Worm (Caenorhabditis elegans) whole organism, L3 larva: ENCODE results near the gene C17C3.1.

ENCODE experiments used
- ZK546.5 ChIP-seq: sonication (generic microtip); optimal IDR thresholded peaks from 2 replicates; lab custom pipeline; 2017; ENCODE audit warnings: missing biosample characterization, missing genetic modification characterization
- aly-2 ChIP-seq: fragments of 150-350 bp; optimal IDR thresholded peaks from 2 replicates; lab custom pipeline; 2014; ENCODE audit warnings: missing biosample characterization, missing genetic modification characterization
- ama-1 ChIP-seq: fragments of 150-350 bp; optimal IDR thresholded peaks from 2 replicates; lab custom pipeline; 2018
- ceh-16 ChIP-seq: sonication (generic microtip); optimal IDR thresholded peaks from 2 replicates; lab custom pipeline; 2017; ENCODE audit warnings: missing biosample characterization, missing genetic modification characterization
- ceh-28 ChIP-seq: fragments of 150-350 bp; optimal IDR thresholded peaks from 2 replicates; lab custom pipeline; 2014; ENCODE audit warnings: missing biosample characterization, missing genetic modification reagents, missing genetic modification characterization
- ceh-9 ChIP-seq: sonication (generic microtip); optimal IDR thresholded peaks from 2 replicates; lab custom pipeline; 2018; ENCODE audit warnings: missing biosample characterization, missing genetic modification characterization
- daf-12 ChIP-seq: fragments of 150-350 bp; optimal IDR thresholded peaks from 2 replicates; lab custom pipeline; 2014; ENCODE audit warnings: missing biosample characterization, missing genetic modification reagents, missing genetic modification characterization
- egl-5 ChIP-seq: fragments of 150-350 bp; optimal IDR thresholded peaks from 2 replicates; lab custom pipeline; 2017; ENCODE audit warnings: missing biosample characterization, missing genetic modification reagents, missing genetic modification characterization, inconsistent platforms
- elt-1 ChIP-seq: fragments of 150-350 bp; optimal IDR thresholded peaks from 2 replicates; lab custom pipeline; 2014; ENCODE audit warnings: missing biosample characterization, missing genetic modification characterization
- elt-2 ChIP-seq: sonication (generic microtip); optimal IDR thresholded peaks from 2 replicates; lab custom pipeline; 2016; ENCODE audit warnings: missing genetic modification reagents, mild to moderate bottlenecking, missing genetic modification characterization, missing compliant biosample characterization
- elt-3 ChIP-seq, 3 experiments: fragments of 150-350 bp in 1 of 3; sonication (generic microtip) in 2 of 3; optimal IDR thresholded peaks; 2 replicates in 2 of 3; 4 replicates in 1 of 3; lab custom pipeline; 2014 to 2017; ENCODE audit warnings: missing biosample characterization in 3 of 3, missing genetic modification characterization in 3 of 3
- eor-1 ChIP-seq, 2 experiments: fragments of 150-350 bp; optimal IDR thresholded peaks; 2 replicates each; lab custom pipeline; 2014 to 2018; ENCODE audit warnings: missing biosample characterization in 2 of 2, missing genetic modification characterization in 2 of 2
- fkh-10 ChIP-seq: sonication (generic microtip); optimal IDR thresholded peaks from 2 replicates; lab custom pipeline; 2017; ENCODE audit warnings: missing biosample characterization, missing genetic modification reagents, missing genetic modification characterization
- fkh-2 ChIP-seq: fragments of 150-350 bp; optimal IDR thresholded peaks from 2 replicates; lab custom pipeline; 2014; ENCODE audit warnings: missing biosample characterization, missing genetic modification reagents, missing genetic modification characterization
- fos-1 ChIP-seq: fragments of 150-350 bp; optimal IDR thresholded peaks from 2 replicates; lab custom pipeline; 2014; ENCODE audit warnings: missing biosample characterization, missing genetic modification characterization
- hmg-11 ChIP-seq: sonication (generic microtip); optimal IDR thresholded peaks from 2 replicates; lab custom pipeline; 2016; ENCODE audit warnings: missing genetic modification characterization, missing compliant biosample characterization
- jun-1 ChIP-seq: fragments of 150-350 bp; optimal IDR thresholded peaks from 2 replicates; lab custom pipeline; 2014; ENCODE audit warnings: missing biosample characterization, missing genetic modification reagents, missing genetic modification characterization
- lin-15B ChIP-seq: fragments of 150-350 bp; optimal IDR thresholded peaks from 2 replicates; lab custom pipeline; 2014; ENCODE audit warnings: missing biosample characterization, missing genetic modification characterization
- lin-39 ChIP-seq: fragments of 150-350 bp; optimal IDR thresholded peaks from 2 replicates; lab custom pipeline; 2018; ENCODE audit warnings: missing biosample characterization, missing genetic modification reagents, missing genetic modification characterization
- lsy-12 ChIP-seq: sonication (generic microtip); optimal IDR thresholded peaks from 2 replicates; lab custom pipeline; 2016; ENCODE audit warnings: mild to moderate bottlenecking, missing genetic modification characterization, missing compliant biosample characterization
- mdl-1 ChIP-seq: fragments of 150-350 bp; optimal IDR thresholded peaks from 2 replicates; lab custom pipeline; 2014; ENCODE audit warnings: missing biosample characterization, missing genetic modification characterization
- mml-1 ChIP-seq: fragments of 150-350 bp; sonication (generic microtip); optimal IDR thresholded peaks from 3 replicates; lab custom pipeline; 2014; ENCODE audit warnings: missing biosample characterization, missing genetic modification characterization
- nfya-1 ChIP-seq: sonication (generic microtip); optimal IDR thresholded peaks from 2 replicates; lab custom pipeline; 2017; ENCODE audit warnings: missing genetic modification characterization, mild to moderate bottlenecking, missing compliant biosample characterization, antibody characterized with exemption, moderate library complexity; ENCODE audit not compliant: insufficient read depth
- nhr-11 ChIP-seq: fragments of 150-350 bp; optimal IDR thresholded peaks from 2 replicates; lab custom pipeline; 2014; ENCODE audit warnings: missing biosample characterization, missing genetic modification characterization
- nhr-12 ChIP-seq: fragments of 150-350 bp; optimal IDR thresholded peaks from 2 replicates; lab custom pipeline; 2014; ENCODE audit warnings: missing biosample characterization, missing genetic modification characterization
- nhr-23 ChIP-seq: fragments of 150-350 bp; optimal IDR thresholded peaks from 2 replicates; lab custom pipeline; 2014; ENCODE audit warnings: missing biosample characterization, missing genetic modification reagents, missing genetic modification characterization
- nhr-25 ChIP-seq: sonication (generic microtip); optimal IDR thresholded peaks from 2 replicates; lab custom pipeline; 2017; ENCODE audit warnings: missing biosample characterization, missing genetic modification characterization
- nhr-28 ChIP-seq: fragments of 150-350 bp; optimal IDR thresholded peaks from 2 replicates; lab custom pipeline; 2014; ENCODE audit warnings: missing biosample characterization, missing genetic modification characterization
- nhr-43 ChIP-seq: sonication (generic microtip); optimal IDR thresholded peaks from 2 replicates; lab custom pipeline; 2016; ENCODE audit warnings: mild to moderate bottlenecking, missing genetic modification characterization, missing compliant biosample characterization; ENCODE audit not compliant: poor library complexity, severe bottlenecking
- nhr-67 ChIP-seq: fragments of 150-350 bp; optimal IDR thresholded peaks from 2 replicates; lab custom pipeline; 2014; ENCODE audit warnings: missing biosample characterization, missing genetic modification characterization
- nhr-76 ChIP-seq: fragments of 150-350 bp; sonication (generic microtip); optimal IDR thresholded peaks from 5 replicates; lab custom pipeline; 2014; ENCODE audit warnings: missing biosample characterization, missing genetic modification characterization
- nhr-77 ChIP-seq: fragments of 150-350 bp; optimal IDR thresholded peaks from 2 replicates; lab custom pipeline; 2014; ENCODE audit warnings: missing biosample characterization, missing genetic modification characterization
- pha-4 ChIP-seq: fragments of 150-350 bp; optimal IDR thresholded peaks from 2 replicates; lab custom pipeline; 2014; ENCODE audit warnings: missing biosample characterization, missing genetic modification reagents, missing genetic modification characterization
- pqm-1 ChIP-seq: fragments of 150-350 bp; optimal IDR thresholded peaks from 2 replicates; lab custom pipeline; 2017; ENCODE audit warnings: missing biosample characterization, missing genetic modification characterization, inconsistent platforms
- sea-2 ChIP-seq: fragments of 150-350 bp; sonication (generic microtip); optimal IDR thresholded peaks from 4 replicates; lab custom pipeline; 2014; ENCODE audit warnings: missing biosample characterization, missing genetic modification reagents, missing genetic modification characterization
- skn-1 ChIP-seq: fragments of 150-350 bp; optimal IDR thresholded peaks from 2 replicates; lab custom pipeline; 2014; ENCODE audit warnings: missing biosample characterization, missing genetic modification characterization
- snpc-4 ChIP-seq: fragments of 150-350 bp; optimal IDR thresholded peaks from 2 replicates; lab custom pipeline; 2014; ENCODE audit warnings: missing biosample characterization, missing genetic modification characterization
- unc-39 ChIP-seq: sonication (generic microtip); optimal IDR thresholded peaks from 4 replicates; lab custom pipeline; 2017; ENCODE audit warnings: missing biosample characterization, missing genetic modification characterization
- unc-62 ChIP-seq: fragments of 150-350 bp; sonication (generic microtip); optimal IDR thresholded peaks from 4 replicates; lab custom pipeline; 2014; ENCODE audit warnings: missing biosample characterization, missing genetic modification reagents, missing genetic modification characterization
- zag-1 ChIP-seq: fragments of 150-350 bp; optimal IDR thresholded peaks from 2 replicates; lab custom pipeline; 2014; ENCODE audit warnings: missing biosample characterization, missing genetic modification characterization
- ztf-4 ChIP-seq: fragments of 150-350 bp; optimal IDR thresholded peaks from 2 replicates; lab custom pipeline; 2014; ENCODE audit warnings: missing biosample characterization, missing genetic modification characterization

C17C3.1 gene

DNA sequence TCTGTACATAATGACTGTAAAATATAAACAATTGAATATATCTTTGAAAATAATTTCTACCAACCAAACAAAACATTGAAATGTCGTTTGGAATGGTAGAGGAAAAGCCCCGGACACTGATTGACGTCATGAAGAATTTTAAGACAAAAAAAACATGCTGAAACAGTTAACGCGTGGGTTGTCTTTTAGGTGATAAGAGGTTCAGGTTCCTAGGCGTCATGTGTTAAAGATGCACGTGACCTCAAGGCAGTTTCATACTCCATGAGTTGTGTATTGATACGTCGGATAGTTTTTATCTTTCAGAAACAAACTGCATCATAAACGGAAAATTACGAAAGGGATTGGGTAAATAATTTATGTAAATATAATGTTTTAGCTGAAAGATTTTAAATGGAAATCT, 13.2 kb upstream of the C17C3.1 start:
- TF ChIP-seq pqm-1 (tag; lab: Kevin White, UChicago): peak; percentile 76
- no peak for TF ChIP-seq mdl-1
- TF ChIP-seq elt-2: peak; percentile 95

DNA sequence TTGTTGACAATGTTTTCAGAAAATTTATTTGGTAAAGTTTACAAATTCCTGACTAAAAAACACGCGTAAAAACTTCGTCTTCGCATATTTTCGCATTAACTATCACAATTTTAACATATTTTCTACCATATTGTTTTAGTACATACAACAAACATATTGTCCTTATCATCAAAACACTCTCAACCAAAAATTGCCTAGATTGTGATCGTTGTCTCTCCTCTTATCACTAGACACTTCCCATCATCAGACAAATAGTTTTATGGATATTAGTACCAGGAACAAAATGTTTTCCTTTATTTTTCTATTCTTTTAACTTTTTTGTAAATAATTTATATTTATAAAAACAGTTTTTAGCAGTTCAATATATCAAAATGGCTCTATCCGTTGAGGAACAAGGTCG, 9.0 kb upstream of the C17C3.1 start, which contains the start of gene C17C3.3:
Gene C17C3.3, plus strand, starts transcription at position 346 of the 400 bp plus-strand sequence.
- TF ChIP-seq lin-15B (tag; lab: Kevin White, UChicago) (no peak), nhr-67 (tag; lab: Kevin White, UChicago) (no peak), fos-1 (tag; lab: Kevin White, UChicago) (no peak), lsy-12 (tag; lab: Kevin White, UChicago) (no peak), elt-2 (peak; percentile 88), nhr-43 (tag; lab: Kevin White, UChicago) (no peak), pha-4 (peak; percentile 46), fkh-2 (tag; lab: Kevin White, UChicago) (no peak), ama-1 (lab: Kevin White, UChicago) (no peak), nhr-11 (tag; lab: Kevin White, UChicago) (no peak), eor-1 (tag; optimal IDR thresholded peaks at IDR 0.05; lab: Kevin White, UChicago) (no peak), nhr-76 (tag; lab: Kevin White, UChicago) (no peak), ztf-4 (tag; lab: Kevin White, UChicago) (no peak), pqm-1 (tag; lab: Kevin White, UChicago) (peak; percentile 67), aly-2 (tag; lab: Kevin White, UChicago) (no peak), daf-12 (tag; lab: Kevin White, UChicago) (no peak)

ce11 chrII:5565082-5565623, 5.2 kb upstream of the C17C3.1 start:
- TF ChIP-seq nhr-11 (tag; lab: Kevin White, UChicago) (no peak), nhr-28 (tag; lab: Kevin White, UChicago) (no peak), nhr-77 (tag; lab: Kevin White, UChicago) (no peak), hmg-11 (tag; lab: Kevin White, UChicago) (no peak), pha-4 (no peak), snpc-4 (tag; lab: Kevin White, UChicago) (no peak), aly-2 (tag; lab: Kevin White, UChicago) (no peak), ceh-16 (no peak)

DNA sequence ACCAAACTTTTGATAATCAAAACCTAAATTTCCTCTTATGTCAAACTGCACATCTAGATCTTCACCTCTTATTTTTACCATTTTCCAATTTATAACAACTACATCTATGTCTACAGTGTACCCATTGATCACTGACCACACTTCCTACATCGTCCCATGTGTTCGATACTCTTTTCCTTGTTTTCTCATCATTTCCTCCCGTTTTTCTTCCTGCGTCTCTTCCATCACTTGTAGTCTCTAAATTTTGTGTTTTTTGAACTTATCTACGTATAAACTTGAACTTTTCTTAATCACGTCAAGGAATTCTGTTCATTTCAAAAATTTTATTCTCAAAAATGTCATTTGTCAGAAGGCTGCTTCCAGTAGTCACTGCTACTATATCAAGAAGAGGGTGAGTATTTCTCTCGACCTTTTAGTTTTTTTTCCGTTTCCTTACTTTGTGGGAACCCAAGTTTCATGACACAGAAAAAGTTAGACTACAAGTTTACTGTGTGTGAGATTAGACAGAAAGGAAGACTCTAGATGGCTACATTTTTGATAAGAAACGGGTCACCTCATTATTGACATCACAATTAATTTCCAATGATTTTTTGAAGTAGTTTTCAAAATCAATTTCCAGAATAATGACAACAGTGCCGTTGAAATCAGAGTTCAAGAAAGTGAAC, 1.8 kb downstream of the C17C3.1 start:
- TF ChIP-seq zag-1 (tag; lab: Kevin White, UChicago) (no peak), elt-2 (peak; percentile 80), ceh-28 (tag; lab: Kevin White, UChicago) (no peak), fkh-2 (tag; lab: Kevin White, UChicago) (no peak), lin-15B (tag; lab: Kevin White, UChicago) (no peak), snpc-4 (tag; lab: Kevin White, UChicago) (no peak), unc-62 (no peak), mdl-1 (no peak), jun-1 (tag; lab: Kevin White, UChicago) (no peak), skn-1 (tag; lab: Kevin White, UChicago) (peak; percentile 48), ceh-9 (tag; lab: Kevin White, UChicago) (no peak), hmg-11 (tag; lab: Kevin White, UChicago) (no peak), mml-1 (tag; lab: Kevin White, UChicago) (no peak), ama-1 (lab: Kevin White, UChicago) (no peak), nhr-28 (tag; lab: Kevin White, UChicago) (no peak), egl-5 (tag; lab: Kevin White, UChicago) (no peak), nhr-43 (tag; lab: Kevin White, UChicago) (peak; percentile 90), nhr-23 (tag; lab: Kevin White, UChicago) (peak; percentile 66), elt-3 (tag; optimal IDR thresholded peaks at IDR 0.05; lab: Kevin White, UChicago) (no peak), nhr-67 (tag; lab: Kevin White, UChicago) (no peak), nhr-25 (tag; lab: Kevin White, UChicago) (no peak), ZK546.5 (tag; lab: Kevin White, UChicago) (no peak), elt-1 (tag; lab: Kevin White, UChicago) (no peak), nhr-76 (tag; lab: Kevin White, UChicago) (no peak), fkh-10 (GFP tag; lab: Kevin White, UChicago) (no peak), unc-39 (no peak), sea-2 (GFP tag; lab: Kevin White, UChicago) (no peak), nhr-12 (no peak), nfya-1 (peak; percentile 35), lin-39 (tag; lab: Kevin White, UChicago) (no peak), pqm-1 (tag; lab: Kevin White, UChicago) (peak; percentile 7), pha-4 (peak; percentile 27)
